Worm (Caenorhabditis elegans) whole organism, L3 larva: ENCODE measurements around the gene mek-1.

Source experiments
- R02D3.7 ChIP-seq: fragments of 150-350 bp; optimal IDR thresholded peaks from 2 replicates; lab custom pipeline; 2014; ENCODE audit warnings: missing biosample characterization, missing genetic modification characterization
- ZK546.5 ChIP-seq: sonication (generic microtip); optimal IDR thresholded peaks from 2 replicates; lab custom pipeline; 2017; ENCODE audit warnings: missing biosample characterization, missing genetic modification characterization
- ama-1 ChIP-seq: fragments of 150-350 bp; optimal IDR thresholded peaks from 2 replicates; lab custom pipeline; 2018
- ceh-28 ChIP-seq: fragments of 150-350 bp; optimal IDR thresholded peaks from 2 replicates; lab custom pipeline; 2014; ENCODE audit warnings: missing biosample characterization, missing genetic modification reagents, missing genetic modification characterization
- ceh-82 ChIP-seq: fragments of 150-350 bp; optimal IDR thresholded peaks from 2 replicates; lab custom pipeline; 2014; ENCODE audit warnings: missing biosample characterization, missing genetic modification characterization
- ceh-9 ChIP-seq: sonication (generic microtip); optimal IDR thresholded peaks from 2 replicates; lab custom pipeline; 2018; ENCODE audit warnings: missing biosample characterization, missing genetic modification characterization
- daf-12 ChIP-seq: fragments of 150-350 bp; optimal IDR thresholded peaks from 2 replicates; lab custom pipeline; 2014; ENCODE audit warnings: missing biosample characterization, missing genetic modification reagents, missing genetic modification characterization
- egl-27 ChIP-seq: sonication (generic microtip); optimal IDR thresholded peaks from 4 replicates; lab custom pipeline; 2017; ENCODE audit warnings: missing biosample characterization, missing genetic modification reagents, missing genetic modification characterization
- egl-5 ChIP-seq: fragments of 150-350 bp; optimal IDR thresholded peaks from 2 replicates; lab custom pipeline; 2017; ENCODE audit warnings: missing biosample characterization, missing genetic modification reagents, missing genetic modification characterization, inconsistent platforms
- elt-1 ChIP-seq: fragments of 150-350 bp; optimal IDR thresholded peaks from 2 replicates; lab custom pipeline; 2014; ENCODE audit warnings: missing biosample characterization, missing genetic modification characterization
- elt-2 ChIP-seq: sonication (generic microtip); optimal IDR thresholded peaks from 2 replicates; lab custom pipeline; 2016; ENCODE audit warnings: missing genetic modification reagents, mild to moderate bottlenecking, missing genetic modification characterization, missing compliant biosample characterization
- eor-1 ChIP-seq, 2 experiments: fragments of 150-350 bp; optimal IDR thresholded peaks; 2 replicates each; lab custom pipeline; 2014 to 2018; ENCODE audit warnings: missing biosample characterization in 2 of 2, missing genetic modification characterization in 2 of 2
- fkh-10 ChIP-seq: sonication (generic microtip); optimal IDR thresholded peaks from 2 replicates; lab custom pipeline; 2017; ENCODE audit warnings: missing biosample characterization, missing genetic modification reagents, missing genetic modification characterization
- fkh-2 ChIP-seq: fragments of 150-350 bp; optimal IDR thresholded peaks from 2 replicates; lab custom pipeline; 2014; ENCODE audit warnings: missing biosample characterization, missing genetic modification reagents, missing genetic modification characterization
- fos-1 ChIP-seq: fragments of 150-350 bp; optimal IDR thresholded peaks from 2 replicates; lab custom pipeline; 2014; ENCODE audit warnings: missing biosample characterization, missing genetic modification characterization
- hmg-11 ChIP-seq: sonication (generic microtip); optimal IDR thresholded peaks from 2 replicates; lab custom pipeline; 2016; ENCODE audit warnings: missing genetic modification characterization, missing compliant biosample characterization
- jun-1 ChIP-seq: fragments of 150-350 bp; optimal IDR thresholded peaks from 2 replicates; lab custom pipeline; 2014; ENCODE audit warnings: missing biosample characterization, missing genetic modification reagents, missing genetic modification characterization
- lin-15B ChIP-seq: fragments of 150-350 bp; optimal IDR thresholded peaks from 2 replicates; lab custom pipeline; 2014; ENCODE audit warnings: missing biosample characterization, missing genetic modification characterization
- lin-39 ChIP-seq: fragments of 150-350 bp; optimal IDR thresholded peaks from 2 replicates; lab custom pipeline; 2018; ENCODE audit warnings: missing biosample characterization, missing genetic modification reagents, missing genetic modification characterization
- lsy-12 ChIP-seq: sonication (generic microtip); optimal IDR thresholded peaks from 2 replicates; lab custom pipeline; 2016; ENCODE audit warnings: mild to moderate bottlenecking, missing genetic modification characterization, missing compliant biosample characterization
- mdl-1 ChIP-seq: fragments of 150-350 bp; optimal IDR thresholded peaks from 2 replicates; lab custom pipeline; 2014; ENCODE audit warnings: missing biosample characterization, missing genetic modification characterization
- nfya-1 ChIP-seq: sonication (generic microtip); optimal IDR thresholded peaks from 2 replicates; lab custom pipeline; 2017; ENCODE audit warnings: missing genetic modification characterization, mild to moderate bottlenecking, missing compliant biosample characterization, antibody characterized with exemption, moderate library complexity; ENCODE audit not compliant: insufficient read depth
- nhr-11 ChIP-seq: fragments of 150-350 bp; optimal IDR thresholded peaks from 2 replicates; lab custom pipeline; 2014; ENCODE audit warnings: missing biosample characterization, missing genetic modification characterization
- nhr-23 ChIP-seq: fragments of 150-350 bp; optimal IDR thresholded peaks from 2 replicates; lab custom pipeline; 2014; ENCODE audit warnings: missing biosample characterization, missing genetic modification reagents, missing genetic modification characterization
- nhr-237 ChIP-seq: fragments of 150-350 bp; optimal IDR thresholded peaks from 2 replicates; lab custom pipeline; 2014; ENCODE audit warnings: missing biosample characterization, missing genetic modification characterization
- nhr-25 ChIP-seq: sonication (generic microtip); optimal IDR thresholded peaks from 2 replicates; lab custom pipeline; 2017; ENCODE audit warnings: missing biosample characterization, missing genetic modification characterization
- nhr-28 ChIP-seq: fragments of 150-350 bp; optimal IDR thresholded peaks from 2 replicates; lab custom pipeline; 2014; ENCODE audit warnings: missing biosample characterization, missing genetic modification characterization
- nhr-43 ChIP-seq: sonication (generic microtip); optimal IDR thresholded peaks from 2 replicates; lab custom pipeline; 2016; ENCODE audit warnings: mild to moderate bottlenecking, missing genetic modification characterization, missing compliant biosample characterization; ENCODE audit not compliant: poor library complexity, severe bottlenecking
- nhr-67 ChIP-seq: fragments of 150-350 bp; optimal IDR thresholded peaks from 2 replicates; lab custom pipeline; 2014; ENCODE audit warnings: missing biosample characterization, missing genetic modification characterization
- nhr-76 ChIP-seq: fragments of 150-350 bp; sonication (generic microtip); optimal IDR thresholded peaks from 5 replicates; lab custom pipeline; 2014; ENCODE audit warnings: missing biosample characterization, missing genetic modification characterization
- pha-4 ChIP-seq: fragments of 150-350 bp; optimal IDR thresholded peaks from 2 replicates; lab custom pipeline; 2014; ENCODE audit warnings: missing biosample characterization, missing genetic modification reagents, missing genetic modification characterization
- pqm-1 ChIP-seq: fragments of 150-350 bp; optimal IDR thresholded peaks from 2 replicates; lab custom pipeline; 2017; ENCODE audit warnings: missing biosample characterization, missing genetic modification characterization, inconsistent platforms
- skn-1 ChIP-seq: fragments of 150-350 bp; optimal IDR thresholded peaks from 2 replicates; lab custom pipeline; 2014; ENCODE audit warnings: missing biosample characterization, missing genetic modification characterization
- snpc-4 ChIP-seq: fragments of 150-350 bp; optimal IDR thresholded peaks from 2 replicates; lab custom pipeline; 2014; ENCODE audit warnings: missing biosample characterization, missing genetic modification characterization
- tbx-2 ChIP-seq: sonication (generic microtip); optimal IDR thresholded peaks from 2 replicates; lab custom pipeline; 2016; ENCODE audit warnings: mild to moderate bottlenecking, missing genetic modification characterization, missing compliant biosample characterization
- unc-39 ChIP-seq: sonication (generic microtip); optimal IDR thresholded peaks from 4 replicates; lab custom pipeline; 2017; ENCODE audit warnings: missing biosample characterization, missing genetic modification characterization
- zag-1 ChIP-seq: fragments of 150-350 bp; optimal IDR thresholded peaks from 2 replicates; lab custom pipeline; 2014; ENCODE audit warnings: missing biosample characterization, missing genetic modification characterization
- ztf-11 ChIP-seq: fragments of 150-350 bp; optimal IDR thresholded peaks from 2 replicates; lab custom pipeline; 2014; ENCODE audit warnings: missing biosample characterization, missing genetic modification characterization
- ztf-4 ChIP-seq: fragments of 150-350 bp; optimal IDR thresholded peaks from 2 replicates; lab custom pipeline; 2014; ENCODE audit warnings: missing biosample characterization, missing genetic modification characterization

mek-1 gene

ce11 chrX:7485748-7486147 lies 6.7 kb downstream of the mek-1 start, which contains the start of gene gly-12:
TSS of gene gly-12 (plus strand) at chrX:7485864.
- TF ChIP-seq hmg-11 (tag; lab: Kevin White, UChicago) = peak; percentile 6
- peak; percentile 50 for TF ChIP-seq nfya-1 (tag; lab: Kevin White, UChicago)
- TF ChIP-seq fos-1 (tag; lab: Kevin White, UChicago) = no peak
- TF ChIP-seq lin-39 (tag; lab: Kevin White, UChicago) = peak; percentile 46
- TF ChIP-seq egl-5 (tag; lab: Kevin White, UChicago) = peak; percentile 37
- peak; percentile 89 for TF ChIP-seq elt-1 (tag; lab: Kevin White, UChicago)
- TF ChIP-seq nhr-25 (tag; lab: Kevin White, UChicago) = peak; percentile 56
- no peak for TF ChIP-seq jun-1 (tag; lab: Kevin White, UChicago)
- peak; percentile 55 for TF ChIP-seq nhr-23 (tag; lab: Kevin White, UChicago)
- TF ChIP-seq, all 47 proteins: peak for 7

ce11 chrX:7491521-7491920 lies 12.5 kb downstream of the mek-1 start:
- TF ChIP-seq fkh-2 (tag; lab: Kevin White, UChicago) (no peak), lin-39 (tag; lab: Kevin White, UChicago) (peak; percentile 28), egl-5 (tag; lab: Kevin White, UChicago) (peak; percentile 44)

ce11 chrX:7493020-7493419 lies 14.0 kb downstream of the mek-1 start, which contains the start of gene F48E3.2:
TSS of gene F48E3.2 (minus strand) at chrX:7493120.
- TF ChIP-seq unc-39 (tag; lab: Kevin White, UChicago) (no peak), egl-27 (tag; lab: Kevin White, UChicago) (no peak), egl-5 (tag; lab: Kevin White, UChicago) (no peak), R02D3.7 (tag; lab: Kevin White, UChicago) (no peak), daf-12 (no peak), skn-1 (tag; lab: Kevin White, UChicago) (no peak), mdl-1 (no peak), nhr-28 (tag; lab: Kevin White, UChicago) (no peak), ama-1 (lab: Kevin White, UChicago) (no peak)

- TF ChIP-seq unc-39 (tag; lab: Kevin White, UChicago) (no peak), R02D3.7 (tag; lab: Kevin White, UChicago) (no peak), nfya-1 (tag; lab: Kevin White, UChicago) (no peak), snpc-4 (tag; lab: Kevin White, UChicago) (no peak), ceh-82 (no peak), zag-1 (no peak), egl-27 (tag; lab: Kevin White, UChicago) (no peak), nhr-76 (tag; lab: Kevin White, UChicago) (no peak), skn-1 (tag; lab: Kevin White, UChicago) (no peak), ama-1 (lab: Kevin White, UChicago) (no peak), daf-12 (no peak), nhr-43 (tag; lab: Kevin White, UChicago) (no peak), ztf-4 (no peak), lin-39 (tag; lab: Kevin White, UChicago) (no peak), eor-1 (tag; optimal IDR thresholded peaks at IDR 0.05; lab: Kevin White, UChicago) (no peak), fkh-10 (no peak), egl-5 (tag; lab: Kevin White, UChicago) (no peak), ZK546.5 (tag; lab: Kevin White, UChicago) (no peak), jun-1 (tag; lab: Kevin White, UChicago) (no peak)
Measured at ce11 chrX:7495491-7495890, 16.4 kb downstream of the mek-1 start, which contains the start of gene try-14. TSS of gene try-14 (minus strand) at chrX:7495591.

- TF ChIP-seq egl-27 (tag; lab: Kevin White, UChicago) = no peak
- no peak for TF ChIP-seq nhr-67 (tag; lab: Kevin White, UChicago)
- TF ChIP-seq pha-4 (tag; lab: Kevin White, UChicago) = peak; percentile 92
- peak; percentile 59 for TF ChIP-seq pqm-1 (tag; lab: Kevin White, UChicago)
- peak; percentile 40 for TF ChIP-seq egl-5 (tag; lab: Kevin White, UChicago)
- peak; percentile 74 for TF ChIP-seq nhr-43 (tag; lab: Kevin White, UChicago)
- peak; percentile 93 for TF ChIP-seq snpc-4 (tag; lab: Kevin White, UChicago)
- TF ChIP-seq lsy-12 = peak; percentile 80
- peak; percentile 56 for TF ChIP-seq R02D3.7 (tag; lab: Kevin White, UChicago)
- peak; percentile 86 for TF ChIP-seq ceh-82
- no peak for TF ChIP-seq ceh-9 (tag; lab: Kevin White, UChicago)
- TF ChIP-seq nhr-11 (tag; lab: Kevin White, UChicago) = peak; percentile 51
- peak; percentile 85 for TF ChIP-seq lin-15B (tag; lab: Kevin White, UChicago)
- peak; percentile 81 for TF ChIP-seq fkh-10
- TF ChIP-seq elt-2 (tag; lab: Kevin White, UChicago) = peak; percentile 81
- peak; percentile 83 for TF ChIP-seq tbx-2
- TF ChIP-seq lin-39 (tag; lab: Kevin White, UChicago) = peak; percentile 90
- TF ChIP-seq nhr-237 (tag; lab: Kevin White, UChicago) = no peak
- no peak for TF ChIP-seq zag-1
- no peak for TF ChIP-seq ztf-4
- TF ChIP-seq unc-39 (tag; lab: Kevin White, UChicago) = no peak
- TF ChIP-seq ama-1 (lab: Kevin White, UChicago) = no peak
- TF ChIP-seq nhr-23 (tag; lab: Kevin White, UChicago) = peak; percentile 91
- TF ChIP-seq fkh-2 (tag; lab: Kevin White, UChicago) = no peak
- peak; percentile 63 for TF ChIP-seq nhr-25 (tag; lab: Kevin White, UChicago)
- no peak for TF ChIP-seq ZK546.5 (tag; lab: Kevin White, UChicago)
- peak; percentile 45 for TF ChIP-seq elt-1 (tag; lab: Kevin White, UChicago)
- TF ChIP-seq nhr-28 (tag; lab: Kevin White, UChicago) = no peak
- peak; percentile 92 for TF ChIP-seq nfya-1 (tag; lab: Kevin White, UChicago)
- peak; percentile 87 for TF ChIP-seq hmg-11 (tag; lab: Kevin White, UChicago)
- peak; percentile 92 for TF ChIP-seq ceh-28 (tag; lab: Kevin White, UChicago)
- TF ChIP-seq ztf-11 = no peak
- TF ChIP-seq daf-12 = no peak
Measured at ce11 chrX:7500970-7501369, 21.9 kb downstream of the mek-1 start, which contains the start of gene uggt-1. TSS of gene uggt-1 (minus strand) at chrX:7500982.
